Fruit fly (Drosophila melanogaster) whole organism, prepupa: ENCODE measurements around the gene CstF64.

Source experiments
- Blimp-1 ChIP-seq: fragments of 200-800 bp; sonication (Bioruptor generic); optimal IDR thresholded peaks from 3 replicates; lab custom pipeline; 2017; ENCODE audit warnings: missing biosample characterization, missing genetic modification characterization, mild to moderate bottlenecking, moderate library complexity, missing genetic modification reagents
- CG11294 ChIP-seq: fragments of 200-800 bp; sonication (Bioruptor generic); IDR thresholded peaks from 2 replicates; pipeline ENCODE4 v1.3.6; 2022; ENCODE audit warnings: missing biosample characterization, missing genetic modification characterization
- CG11762 ChIP-seq: fragments of 200-800 bp; sonication (Bioruptor generic); optimal IDR thresholded peaks from 3 replicates; lab custom pipeline; 2016; ENCODE audit warnings: missing biosample characterization, missing genetic modification characterization; ENCODE audit not compliant: insufficient read depth
- CG15336 ChIP-seq: fragments of 200-800 bp; sonication (Bioruptor generic); IDR thresholded peaks from 2 replicates; pipeline ENCODE4 v1.3.6; 2022; ENCODE audit warnings: missing biosample characterization, missing genetic modification characterization
- CG1621 ChIP-seq: fragments of 200-800 bp; sonication (Bioruptor generic); optimal IDR thresholded peaks from 3 replicates; lab custom pipeline; 2018; ENCODE audit warnings: missing biosample characterization, mild to moderate bottlenecking, missing genetic modification characterization
- CG3032 ChIP-seq: fragments of 200-800 bp; optimal IDR thresholded peaks from 2 replicates; lab custom pipeline; 2019; ENCODE audit warnings: missing biosample characterization, mild to moderate bottlenecking, missing genetic modification characterization, moderate library complexity
- CG32006 ChIP-seq: fragments of 200-800 bp; sonication (Bioruptor generic); optimal IDR thresholded peaks from 3 replicates; lab custom pipeline; 2017; ENCODE audit warnings: missing biosample characterization, mild to moderate bottlenecking, missing genetic modification characterization
- CG34406 ChIP-seq: fragments of 200-800 bp; sonication (Bioruptor generic); optimal IDR thresholded peaks from 3 replicates; lab custom pipeline; 2016; ENCODE audit warnings: missing biosample characterization, missing genetic modification characterization
- CG3919 ChIP-seq: fragments of 200-800 bp; sonication (Bioruptor generic); optimal IDR thresholded peaks from 3 replicates; lab custom pipeline; 2016; ENCODE audit warnings: missing biosample characterization, missing genetic modification characterization
- CG4318 ChIP-seq: fragments of 200-800 bp; sonication (Bioruptor generic); optimal IDR thresholded peaks from 3 replicates; lab custom pipeline; 2017; ENCODE audit warnings: missing biosample characterization, mild to moderate bottlenecking, missing genetic modification characterization
- CG6163 ChIP-seq: fragments of 200-800 bp; sonication (Bioruptor generic); IDR thresholded peaks from 3 replicates; pipeline ENCODE4 v1.3.6; 2022; ENCODE audit warnings: missing biosample characterization, missing genetic modification characterization
- CG6276 ChIP-seq: fragments of 200-800 bp; sonication (Bioruptor generic); optimal IDR thresholded peaks from 2 replicates; lab custom pipeline; 2017; ENCODE audit warnings: missing biosample characterization, mild to moderate bottlenecking, missing genetic modification characterization
- CG6792 ChIP-seq: fragments of 200-800 bp; sonication (Bioruptor generic); optimal IDR thresholded peaks from 3 replicates; lab custom pipeline; 2016; ENCODE audit warnings: missing biosample characterization, missing genetic modification characterization
- CG8119 ChIP-seq: fragments of 200-800 bp; sonication (Bioruptor generic); IDR thresholded peaks from 3 replicates; pipeline ENCODE4 v1.3.6; 2022; ENCODE audit warnings: missing biosample characterization, missing genetic modification characterization
- CG8319 ChIP-seq: fragments of 200-800 bp; sonication (Bioruptor generic); optimal IDR thresholded peaks from 3 replicates; lab custom pipeline; 2016; ENCODE audit warnings: missing biosample characterization, missing genetic modification characterization
- Eip75B ChIP-seq: fragments of 200-800 bp; sonication (Bioruptor generic); optimal IDR thresholded peaks from 3 replicates; lab custom pipeline; 2016; ENCODE audit warnings: missing biosample characterization, missing genetic modification characterization
- Eip78C ChIP-seq: fragments of 200-800 bp; sonication (Bioruptor generic); peaks from one replicate; lab custom pipeline; 2016; ENCODE audit warnings: missing biosample characterization, missing genetic modification characterization
- Ets21C ChIP-seq: fragments of 200-800 bp; sonication (Bioruptor generic); optimal IDR thresholded peaks from 3 replicates; lab custom pipeline; 2016; ENCODE audit warnings: missing biosample characterization, missing genetic modification characterization
- Ets96B ChIP-seq: fragments of 200-800 bp; optimal IDR thresholded peaks from 2 replicates; lab custom pipeline; 2019; ENCODE audit warnings: missing biosample characterization, mild to moderate bottlenecking, missing genetic modification characterization, moderate library complexity
- Gug ChIP-seq: fragments of 200-800 bp; sonication (Bioruptor generic); IDR thresholded peaks from 2 replicates; pipeline ENCODE4 v1.3.6; 2022; ENCODE audit warnings: missing biosample characterization, missing genetic modification characterization
- Hr38 ChIP-seq: sonication (Bioruptor generic); optimal IDR thresholded peaks from 2 replicates; lab custom pipeline; 2016; ENCODE audit warnings: missing biosample characterization, missing genetic modification characterization
- Hr39 ChIP-seq: fragments of 200-800 bp; sonication (Bioruptor generic); optimal IDR thresholded peaks from 2 replicates; lab custom pipeline; 2016; ENCODE audit warnings: missing biosample characterization, missing genetic modification characterization
- Hr4 ChIP-seq: fragments of 200-800 bp; sonication (Bioruptor generic); optimal IDR thresholded peaks from 3 replicates; lab custom pipeline; 2016; ENCODE audit warnings: missing biosample characterization, missing genetic modification characterization
- Met ChIP-seq: fragments of 200-800 bp; sonication (Bioruptor generic); optimal IDR thresholded peaks from 3 replicates; lab custom pipeline; 2016; ENCODE audit warnings: missing biosample characterization, missing genetic modification characterization
- OdsH ChIP-seq: fragments of 200-800 bp; sonication (Bioruptor generic); optimal IDR thresholded peaks from 3 replicates; lab custom pipeline; 2016; ENCODE audit warnings: missing biosample characterization, missing genetic modification characterization
- Smox ChIP-seq: fragments of 200-800 bp; sonication (Bioruptor generic); optimal IDR thresholded peaks from 3 replicates; lab custom pipeline; 2016; ENCODE audit warnings: missing biosample characterization, missing genetic modification characterization
- Sox102F ChIP-seq: fragments of 200-800 bp; sonication (Bioruptor generic); optimal IDR thresholded peaks from 2 replicates; lab custom pipeline; 2016; ENCODE audit warnings: missing biosample characterization, mild to moderate bottlenecking, missing genetic modification characterization
- achi ChIP-seq: fragments of 200-800 bp; sonication (Bioruptor generic); optimal IDR thresholded peaks from 3 replicates; lab custom pipeline; 2016; ENCODE audit warnings: missing biosample characterization, missing genetic modification characterization
- dac ChIP-seq: fragments of 200-800 bp; sonication (Bioruptor generic); optimal IDR thresholded peaks from 2 replicates; lab custom pipeline; 2017; ENCODE audit warnings: missing biosample characterization, mild to moderate bottlenecking, missing genetic modification characterization
- dsx ChIP-seq: fragments of 200-800 bp; optimal IDR thresholded peaks from 3 replicates; lab custom pipeline; 2019; ENCODE audit warnings: missing biosample characterization, mild to moderate bottlenecking, missing genetic modification characterization, moderate library complexity; ENCODE audit not compliant: poor library complexity, severe bottlenecking
- eg ChIP-seq: fragments of 200-800 bp; sonication (Bioruptor generic); IDR thresholded peaks from 3 replicates; pipeline ENCODE4 v1.3.6; 2022; ENCODE audit warnings: missing biosample characterization, missing genetic modification characterization
- esn ChIP-seq: fragments of 200-800 bp; sonication (Bioruptor generic); optimal IDR thresholded peaks from 2 replicates; lab custom pipeline; 2016; ENCODE audit warnings: missing biosample characterization, mild to moderate bottlenecking, missing genetic modification characterization, moderate library complexity
- net ChIP-seq: fragments of 200-800 bp; sonication (Bioruptor generic); optimal IDR thresholded peaks from 3 replicates; lab custom pipeline; 2016; ENCODE audit warnings: missing biosample characterization, missing genetic modification characterization
- salr ChIP-seq, 2 experiments: fragments of 200-800 bp; sonication (Bioruptor generic); optimal IDR thresholded peaks; 3 replicates each; lab custom pipeline; 2016 to 2018; ENCODE audit warnings: missing biosample characterization in 2 of 2, missing genetic modification characterization in 2 of 2, mild to moderate bottlenecking in 1 of 2
- ss ChIP-seq, 2 experiments: fragments of 200-800 bp; sonication (Bioruptor generic); optimal IDR thresholded peaks; 2 replicates in 1 of 2; 3 replicates in 1 of 2; lab custom pipeline; 2017 to 2018; ENCODE audit warnings: mild to moderate bottlenecking in 2 of 2, missing biosample characterization in 2 of 2, missing genetic modification characterization in 2 of 2, moderate library complexity in 1 of 2
- svp ChIP-seq: fragments of 200-800 bp; sonication (Bioruptor generic); peaks from one replicate; lab custom pipeline; 2016; ENCODE audit warnings: missing biosample characterization, missing genetic modification characterization
- vri ChIP-seq: fragments of 200-800 bp; sonication (Bioruptor generic); optimal IDR thresholded peaks from 3 replicates; lab custom pipeline; 2016; ENCODE audit warnings: missing biosample characterization, mild to moderate bottlenecking, missing genetic modification characterization

Gene CstF64

DNA sequence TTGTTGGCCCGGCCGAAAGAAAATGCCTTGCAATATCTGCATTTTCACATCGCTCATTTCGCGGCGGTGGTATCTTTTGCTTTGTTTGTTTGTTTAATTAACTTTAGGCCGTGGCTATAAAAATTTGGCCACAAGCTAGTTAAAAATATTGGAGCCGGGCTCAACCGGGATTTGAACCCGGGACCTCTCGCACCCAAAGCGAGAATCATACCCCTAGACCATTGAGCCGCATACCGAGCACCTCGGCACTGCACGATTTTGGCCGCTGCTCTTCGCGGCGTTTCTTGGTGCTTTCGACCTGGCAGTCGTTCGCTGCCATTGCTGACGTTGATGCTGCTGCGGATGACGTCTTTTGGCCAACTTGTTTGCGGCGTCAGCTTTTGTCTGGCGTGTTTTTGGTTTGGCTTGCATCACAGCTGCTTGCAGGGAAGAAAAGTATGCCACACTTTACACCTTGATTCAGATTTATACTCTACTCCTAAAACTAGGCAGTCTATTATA, 31.1 kb upstream of the CstF64 start:
- TF ChIP-seq CG6792 = no peak
- no peak for TF ChIP-seq CG15336 (GFP tag; lab: Robert Waterston, UW)
- TF ChIP-seq CG1621 (tag; lab: Kevin White, UChicago) = peak; percentile 10
- TF ChIP-seq CG6163 (GFP tag; lab: Robert Waterston, UW) = 0 out of 3 replicates have a peak, but pooled peaks have one; percentile 10
- TF ChIP-seq CG6276 = peak; percentile 2
- TF ChIP-seq CG4318 (GFP tag; lab: Kevin White, UChicago) = no peak
- peak; percentile 4 for TF ChIP-seq Eip75B (GFP tag; lab: Kevin White, UChicago)
- TF ChIP-seq dsx = peak; percentile 13
- TF ChIP-seq CG3032 (tag; lab: Kevin White, UChicago) = no peak
- TF ChIP-seq Eip78C (GFP tag; lab: Kevin White, UChicago) = peak; percentile 56
- peak; percentile 83 for TF ChIP-seq svp (GFP tag; lab: Kevin White, UChicago)

dm6 chr3R:18633099-18633498, 26.3 kb upstream of the CstF64 start:
- TF ChIP-seq net (peak; percentile 24), CG32006 (peak; percentile 33), eg (0 out of 3 replicates have a peak, but pooled peaks have one; percentile 47), Hr38 (no peak), CG3919 (no peak), CG4318 (GFP tag; lab: Kevin White, UChicago) (peak; percentile 18), CG15336 (GFP tag; lab: Robert Waterston, UW) (0 out of 2 replicates have a peak, but pooled peaks have one; percentile 57), CG11762 (GFP tag; lab: Kevin White, UChicago) (no peak), OdsH (GFP tag; lab: Kevin White, UChicago) (peak; percentile 18), ss (GFP tag; optimal IDR thresholded peaks at IDR 0.05; lab: Kevin White, UChicago) (no peak), CG11294 (GFP tag; lab: Robert Waterston, UW) (0 out of 2 replicates have a peak, but pooled peaks have one; percentile 23), CG6276 (peak; percentile 61), Blimp-1 (GFP tag; lab: Kevin White, UChicago) (no peak), salr (GFP tag; optimal IDR thresholded peaks at IDR 0.05; lab: Kevin White, UChicago) (no peak), Met (peak; percentile 9), Sox102F (GFP tag; lab: Kevin White, UChicago) (peak; percentile 8), Hr39 (no peak), Hr4 (GFP tag; lab: Kevin White, UChicago) (peak; percentile 52), CG8119 (GFP tag; lab: Robert Waterston, UW) (peak; percentile 60; the same call in 2 of the 3 replicates), esn (no peak), Eip78C (GFP tag; lab: Kevin White, UChicago) (peak; percentile 60)

DNA sequence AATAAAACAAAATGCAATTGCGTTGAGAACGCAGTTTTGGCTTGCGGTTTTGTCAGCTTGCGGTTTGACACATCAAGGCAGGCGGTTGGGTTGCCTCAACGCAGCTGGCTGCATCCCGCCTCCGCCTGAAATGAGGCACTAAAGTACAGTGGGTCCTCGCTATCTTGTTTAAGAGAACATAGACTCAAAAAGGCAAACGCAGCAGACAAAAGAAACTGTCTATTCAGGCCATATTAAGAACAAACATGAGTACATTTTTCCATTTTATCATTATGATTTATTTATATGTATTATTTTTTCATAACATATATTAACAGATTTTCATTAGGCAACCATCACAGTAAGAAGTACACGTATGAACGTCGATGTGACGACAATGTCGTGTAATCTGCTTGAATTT, 19.8 kb upstream of the CstF64 start:
- TF ChIP-seq CG6276 (peak; percentile 12), CG15336 (GFP tag; lab: Robert Waterston, UW) (peak; percentile 60), Blimp-1 (GFP tag; lab: Kevin White, UChicago) (no peak), Hr4 (GFP tag; lab: Kevin White, UChicago) (peak; percentile 19), CG6792 (peak; percentile 13), eg (peak; percentile 75), Smox (GFP tag; lab: Kevin White, UChicago) (no peak), Eip78C (GFP tag; lab: Kevin White, UChicago) (peak; percentile 56), CG34406 (no peak), Ets21C (no peak), achi (peak; percentile 27), CG3919 (peak; percentile 27), net (no peak), OdsH (GFP tag; lab: Kevin White, UChicago) (peak; percentile 13), vri (no peak), CG8319 (GFP tag; lab: Kevin White, UChicago) (no peak), CG3032 (tag; lab: Kevin White, UChicago) (peak; percentile 6), esn (peak; percentile 4), Gug (peak; percentile 30; the same call in 1 of the 2 replicates), CG11762 (GFP tag; lab: Kevin White, UChicago) (no peak), salr (GFP tag; optimal IDR thresholded peaks at IDR 0.05; lab: Kevin White, UChicago) (no peak), dac (no peak), CG32006 (peak; percentile 46), CG8119 (GFP tag; lab: Robert Waterston, UW) (peak; percentile 33; the same call in 1 of the 3 replicates), Ets96B (peak; percentile 25), CG11294 (GFP tag; lab: Robert Waterston, UW) (peak; percentile 40; the same call in 1 of the 2 replicates), dsx (peak; percentile 49), CG6163 (GFP tag; lab: Robert Waterston, UW) (peak; percentile 49; the same call in 1 of the 3 replicates), ss (GFP tag; optimal IDR thresholded peaks at IDR 0.05; lab: Kevin White, UChicago) (peak in 1 of 2 experiments; percentile 13)
